Worm (Caenorhabditis elegans) whole organism, mixed stage, embryonic: ENCODE data around the gene prx-10.

Experiments
- hlh-1 ChIP-seq: fragments of 150-350 bp; optimal IDR thresholded peaks from 2 replicates; lab custom pipeline; 2014; ENCODE audit warnings: missing biosample characterization, missing genetic modification reagents, missing genetic modification characterization
- nhr-12 ChIP-seq: fragments of 150-350 bp; optimal IDR thresholded peaks from 2 replicates; lab custom pipeline; 2014; ENCODE audit warnings: missing biosample characterization, missing genetic modification characterization
- nhr-237 ChIP-seq: fragments of 150-350 bp; optimal IDR thresholded peaks from 2 replicates; lab custom pipeline; 2014; ENCODE audit warnings: missing biosample characterization, missing genetic modification characterization
- unc-62 ChIP-seq: fragments of 150-350 bp; optimal IDR thresholded peaks from 2 replicates; lab custom pipeline; 2014; ENCODE audit warnings: missing biosample characterization, missing genetic modification reagents, missing genetic modification characterization

DNA sequence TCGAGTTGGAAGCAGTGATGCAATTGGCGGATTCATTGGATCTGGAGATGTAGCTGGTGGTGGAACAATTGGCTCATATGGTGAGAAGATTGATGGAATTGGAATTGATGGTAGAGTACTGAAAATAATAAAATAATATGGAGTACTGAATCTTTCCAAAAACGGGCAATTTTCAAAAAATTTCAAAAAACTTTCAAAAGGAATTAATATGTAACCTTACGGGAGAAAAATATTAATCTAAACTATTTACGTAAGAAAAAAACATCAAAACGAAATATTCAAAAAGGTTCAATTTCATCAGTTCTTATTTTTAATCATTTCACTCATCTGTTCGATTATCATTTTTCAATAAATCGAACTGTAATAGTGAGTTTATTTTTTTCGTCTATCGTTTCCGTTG, 33.6 kb downstream of the prx-10 start, which contains the start of gene ZC395.4:
- TF ChIP-seq nhr-12 (tag; lab: Kevin White, UChicago) (no peak), nhr-237 (tag; lab: Kevin White, UChicago) (no peak), unc-62 (no peak), hlh-1 (tag; lab: Kevin White, UChicago) (no peak)
